Worm (Caenorhabditis elegans) whole organism, L1 larva: ENCODE data around the gene ZK816.1.

Experiments
- C04F5.9 ChIP-seq: sonication (generic microtip); optimal IDR thresholded peaks from 2 replicates; lab custom pipeline; 2016; ENCODE audit warnings: missing genetic modification characterization, missing compliant biosample characterization
- C16A3.4 ChIP-seq: fragments of 150-350 bp; optimal IDR thresholded peaks from 2 replicates; lab custom pipeline; 2014; ENCODE audit warnings: missing biosample characterization, missing genetic modification characterization
- C34B4.2 ChIP-seq: sonication (generic microtip); optimal IDR thresholded peaks from 2 replicates; lab custom pipeline; 2017; ENCODE audit warnings: mild to moderate bottlenecking, missing genetic modification characterization, missing compliant biosample characterization
- F16B12.6 ChIP-seq: fragments of 150-350 bp; optimal IDR thresholded peaks from 2 replicates; lab custom pipeline; 2014; ENCODE audit warnings: missing biosample characterization, missing genetic modification characterization
- Y116A8C.19 ChIP-seq: sonication (generic microtip); optimal IDR thresholded peaks from 2 replicates; lab custom pipeline; 2016; ENCODE audit warnings: missing compliant biosample characterization, missing genetic modification characterization, borderline replicate concordance
- aha-1 ChIP-seq: fragments of 150-350 bp; optimal IDR thresholded peaks from 2 replicates; lab custom pipeline; 2014; ENCODE audit warnings: missing biosample characterization, missing genetic modification characterization
- alr-1 ChIP-seq: fragments of 200-800 bp; sonication (Bioruptor generic); optimal IDR thresholded peaks from 2 replicates; lab custom pipeline; 2018; ENCODE audit warnings: borderline replicate concordance, mild to moderate bottlenecking, missing genetic modification characterization, missing compliant biosample characterization
- aly-2 ChIP-seq: fragments of 150-350 bp; optimal IDR thresholded peaks from 2 replicates; lab custom pipeline; 2014; ENCODE audit warnings: missing biosample characterization, missing genetic modification characterization
- ama-1 ChIP-seq: fragments of 150-350 bp; optimal IDR thresholded peaks from 2 replicates; lab custom pipeline; 2014
- blmp-1 ChIP-seq: fragments of 150-350 bp; optimal IDR thresholded peaks from 2 replicates; lab custom pipeline; 2014; ENCODE audit warnings: missing biosample characterization, missing genetic modification characterization
- ceh-82 ChIP-seq, 3 experiments: fragments of 150-350 bp in 1 of 3; sonication (generic microtip) in 2 of 3; optimal IDR thresholded peaks; 2 replicates each; lab custom pipeline; 2014 to 2017; ENCODE audit warnings: missing biosample characterization in 3 of 3, missing genetic modification characterization in 3 of 3
- ces-1 ChIP-seq: fragments of 150-350 bp; optimal IDR thresholded peaks from 2 replicates; lab custom pipeline; 2014; ENCODE audit warnings: missing biosample characterization, missing genetic modification reagents, missing genetic modification characterization
- dsc-1 ChIP-seq: sonication (generic microtip); optimal IDR thresholded peaks from 2 replicates; lab custom pipeline; 2016; ENCODE audit warnings: mild to moderate bottlenecking, missing genetic modification characterization, missing compliant biosample characterization
- efl-1 ChIP-seq, 4 experiments: fragments of 150-350 bp; optimal IDR thresholded peaks in 3 of 4; peaks in 1 of 4; 1 replicate in 1 of 4; 2 replicates in 3 of 4; lab custom pipeline; 2014; ENCODE audit warnings: missing biosample characterization in 2 of 4, missing genetic modification characterization in 2 of 4, missing genetic modification reagents in 2 of 4
- efl-3 ChIP-seq: fragments of 200-800 bp; sonication (Bioruptor generic); optimal IDR thresholded peaks from 2 replicates; lab custom pipeline; 2018; ENCODE audit warnings: mild to moderate bottlenecking, missing genetic modification characterization, missing compliant biosample characterization
- egl-13 ChIP-seq: sonication (generic microtip); optimal IDR thresholded peaks from 2 replicates; lab custom pipeline; 2016; ENCODE audit warnings: missing genotype, missing genetic modification reagents, missing genetic modification characterization, missing compliant biosample characterization
- egl-27 ChIP-seq, 2 experiments: fragments of 150-350 bp in 1 of 2; sonication (generic microtip); optimal IDR thresholded peaks; 3 replicates each; lab custom pipeline; 2017 to 2018; ENCODE audit warnings: missing biosample characterization in 2 of 2, missing genetic modification characterization in 2 of 2, missing genetic modification reagents in 2 of 2
- elt-3 ChIP-seq, 6 experiments: fragments of 150-350 bp in 1 of 6; sonication (generic microtip); optimal IDR thresholded peaks; 2 replicates each; lab custom pipeline; 2017 to 2018; ENCODE audit warnings: missing biosample characterization in 6 of 6, missing genetic modification characterization in 6 of 6, inconsistent platforms in 1 of 6
- ets-5 ChIP-seq: fragments of 200-800 bp; sonication (Bioruptor generic); IDR thresholded peaks from 2 replicates; pipeline ENCODE4 v1.3.6; 2022; ENCODE audit warnings: missing genetic modification characterization, missing compliant biosample characterization
- fkh-8 ChIP-seq: sonication (generic microtip); optimal IDR thresholded peaks from 2 replicates; lab custom pipeline; 2016; ENCODE audit warnings: mild to moderate bottlenecking, missing genetic modification characterization, missing compliant biosample characterization
- fos-1 ChIP-seq: fragments of 150-350 bp; optimal IDR thresholded peaks from 2 replicates; lab custom pipeline; 2014; ENCODE audit warnings: missing biosample characterization, missing genetic modification characterization
- grh-1 ChIP-seq: fragments of 200-800 bp; sonication (Bioruptor generic); IDR thresholded peaks from 2 replicates; pipeline ENCODE4 v1.3.6; 2022; ENCODE audit warnings: missing genetic modification reagents, missing genetic modification characterization, missing compliant biosample characterization
- hpl-2 ChIP-seq: fragments of 150-350 bp; optimal IDR thresholded peaks from 2 replicates; lab custom pipeline; 2014; ENCODE audit warnings: missing biosample characterization, missing genetic modification reagents, missing genetic modification characterization
- jun-1 ChIP-seq: fragments of 150-350 bp; optimal IDR thresholded peaks from 2 replicates; lab custom pipeline; 2014; ENCODE audit warnings: missing biosample characterization, missing genetic modification reagents, missing genetic modification characterization
- lin-13 ChIP-seq: fragments of 150-350 bp; optimal IDR thresholded peaks from 2 replicates; lab custom pipeline; 2014; ENCODE audit warnings: missing biosample characterization, missing genetic modification reagents, missing genetic modification characterization
- lin-14 ChIP-seq: fragments of 200-800 bp; sonication (Bioruptor generic); optimal IDR thresholded peaks from 2 replicates; lab custom pipeline; 2018; ENCODE audit warnings: mild to moderate bottlenecking, missing genetic modification characterization, moderate library complexity, missing compliant biosample characterization
- lin-15B ChIP-seq: fragments of 150-350 bp; sonication (generic microtip); optimal IDR thresholded peaks from 3 replicates; lab custom pipeline; 2014; ENCODE audit warnings: missing biosample characterization, missing genetic modification characterization
- lsy-2 ChIP-seq, 2 experiments: fragments of 150-350 bp; optimal IDR thresholded peaks; 2 replicates each; lab custom pipeline; 2014; ENCODE audit warnings: missing biosample characterization in 2 of 2, missing genetic modification characterization in 2 of 2
- mab-9 ChIP-seq: fragments of 200-800 bp; sonication (Bioruptor generic); IDR thresholded peaks from 2 replicates; pipeline ENCODE4 v1.3.6; 2022; ENCODE audit warnings: missing genetic modification reagents, missing genetic modification characterization, missing compliant biosample characterization
- mdl-1 ChIP-seq, 2 experiments: fragments of 150-350 bp; optimal IDR thresholded peaks; 2 replicates each; lab custom pipeline; 2014 to 2017; ENCODE audit warnings: missing biosample characterization in 2 of 2, missing genetic modification characterization in 2 of 2, inconsistent platforms in 1 of 2
- nhr-11 ChIP-seq: fragments of 150-350 bp; optimal IDR thresholded peaks from 2 replicates; lab custom pipeline; 2014; ENCODE audit warnings: missing biosample characterization, missing genetic modification characterization
- nhr-19 ChIP-seq: fragments of 200-800 bp; sonication (Bioruptor generic); conservative IDR thresholded peaks from 2 replicates; pipeline ENCODE4 v1.3.6; 2022; ENCODE audit warnings: missing genetic modification characterization, missing compliant biosample characterization
- nhr-20 ChIP-seq: sonication (generic microtip); optimal IDR thresholded peaks from 2 replicates; lab custom pipeline; 2016; ENCODE audit warnings: mild to moderate bottlenecking, missing genetic modification characterization, missing compliant biosample characterization
- nhr-237 ChIP-seq: fragments of 150-350 bp; optimal IDR thresholded peaks from 2 replicates; lab custom pipeline; 2014; ENCODE audit warnings: missing biosample characterization, missing genetic modification characterization
- nhr-47 ChIP-seq: sonication (generic microtip); optimal IDR thresholded peaks from 2 replicates; lab custom pipeline; 2016; ENCODE audit warnings: mild to moderate bottlenecking, missing genetic modification characterization, moderate library complexity, missing compliant biosample characterization
- nhr-71 ChIP-seq: sonication (generic microtip); optimal IDR thresholded peaks from 2 replicates; lab custom pipeline; 2016; ENCODE audit warnings: mild to moderate bottlenecking, missing genetic modification characterization, moderate library complexity, missing compliant biosample characterization
- nhr-77 ChIP-seq: fragments of 150-350 bp; optimal IDR thresholded peaks from 2 replicates; lab custom pipeline; 2014; ENCODE audit warnings: missing biosample characterization, missing genetic modification characterization
- nhr-84 ChIP-seq: sonication (generic microtip); optimal IDR thresholded peaks from 2 replicates; lab custom pipeline; 2017; ENCODE audit warnings: missing biosample characterization, missing genetic modification characterization
- nhr-85 ChIP-seq: sonication (generic microtip); peaks from one replicate; lab custom pipeline; 2016; ENCODE audit warnings: missing genetic modification characterization, inconsistent platforms, missing compliant biosample characterization
- nhr-90 ChIP-seq: sonication (generic microtip); optimal IDR thresholded peaks from 2 replicates; lab custom pipeline; 2016; ENCODE audit warnings: mild to moderate bottlenecking, missing genetic modification characterization, missing compliant biosample characterization; ENCODE audit not compliant: poor library complexity
- pqm-1 ChIP-seq: sonication (generic microtip); optimal IDR thresholded peaks from 3 replicates; lab custom pipeline; 2017; ENCODE audit warnings: missing biosample characterization, missing genetic modification characterization
- rnt-1 ChIP-seq: sonication (generic microtip); optimal IDR thresholded peaks from 2 replicates; lab custom pipeline; 2016; ENCODE audit warnings: mild to moderate bottlenecking, missing genetic modification characterization, moderate library complexity, missing compliant biosample characterization
- skn-1 ChIP-seq: fragments of 150-350 bp; optimal IDR thresholded peaks from 2 replicates; lab custom pipeline; 2014; ENCODE audit warnings: missing biosample characterization, missing genetic modification characterization
- snpc-4 ChIP-seq: fragments of 150-350 bp; optimal IDR thresholded peaks from 2 replicates; lab custom pipeline; 2014; ENCODE audit warnings: missing biosample characterization, missing genetic modification characterization
- sptf-1 ChIP-seq: fragments of 150-350 bp; optimal IDR thresholded peaks from 2 replicates; lab custom pipeline; 2014; ENCODE audit warnings: missing biosample characterization, missing genetic modification characterization
- unc-86 ChIP-seq: sonication (generic microtip); optimal IDR thresholded peaks from 2 replicates; lab custom pipeline; 2016; ENCODE audit warnings: missing genetic modification characterization, missing compliant biosample characterization
- unc-98 ChIP-seq: fragments of 200-800 bp; sonication (Bioruptor generic); IDR thresholded peaks from 2 replicates; pipeline ENCODE4 v1.3.6; 2022; ENCODE audit warnings: missing genetic modification characterization, missing compliant biosample characterization
- zag-1 ChIP-seq: fragments of 150-350 bp; optimal IDR thresholded peaks from 2 replicates; lab custom pipeline; 2014; ENCODE audit warnings: missing biosample characterization, missing genetic modification characterization
- zip-4 ChIP-seq: fragments of 200-800 bp; sonication (Bioruptor generic); optimal IDR thresholded peaks from 2 replicates; lab custom pipeline; 2018; ENCODE audit warnings: mild to moderate bottlenecking, missing genetic modification characterization, moderate library complexity, missing compliant biosample characterization
- ztf-4 ChIP-seq: fragments of 150-350 bp; optimal IDR thresholded peaks from 2 replicates; lab custom pipeline; 2014; ENCODE audit warnings: missing biosample characterization, missing genetic modification characterization

Gene ZK816.1

ce11 chrX:3369442-3369841 is 17.9 kb downstream of the ZK816.1 start:
- TF ChIP-seq lin-14 (GFP tag; lab: Kevin White, UChicago) (no peak), unc-86 (tag; lab: Kevin White, UChicago) (no peak), unc-98 (GFP tag; lab: Robert Waterston, UW) (no peak), efl-3 (GFP tag; lab: Kevin White, UChicago) (no peak), efl-1 (optimal IDR thresholded peaks at IDR 0.05; lab: Kevin White, UChicago) (no peak), efl-1 (GFP tag; optimal IDR thresholded peaks at IDR 0.05 in 1 of 2; lab: Kevin White, UChicago) (no peak), nhr-84 (tag; lab: Kevin White, UChicago) (no peak), egl-27 (tag; optimal IDR thresholded peaks at IDR 0.05; lab: Kevin White, UChicago) (no peak), mdl-1 (tag; optimal IDR thresholded peaks at IDR 0.05; lab: Kevin White, UChicago) (no peak), alr-1 (tag; lab: Kevin White, UChicago) (no peak), ztf-4 (tag; lab: Kevin White, UChicago) (no peak), Y116A8C.19 (no peak), C16A3.4 (tag; lab: Kevin White, UChicago) (no peak), grh-1 (GFP tag; lab: Robert Waterston, UW) (no peak)
- TF ChIP-seq, all 84 proteins: peak for 0

DNA sequence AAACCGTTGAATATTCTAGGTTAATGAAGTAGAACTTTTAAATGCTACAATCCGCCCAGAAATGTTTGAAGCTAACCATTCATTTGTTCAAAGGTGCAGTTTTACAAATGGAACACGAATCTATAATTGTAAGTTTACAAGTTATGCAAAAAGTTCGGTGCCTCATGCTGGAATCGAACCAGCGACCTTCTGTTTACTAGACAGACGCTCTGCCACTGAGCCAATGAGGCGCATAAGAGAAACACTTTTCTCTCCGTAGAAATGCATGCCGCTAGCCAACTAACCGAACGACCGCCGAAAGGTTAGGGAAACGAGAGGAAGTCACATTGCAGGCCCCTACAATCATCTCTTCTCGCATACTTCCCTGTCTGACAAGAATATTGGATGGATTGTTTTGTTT is 19.8 kb downstream of the ZK816.1 start:
- TF ChIP-seq jun-1 (tag; lab: Kevin White, UChicago) (peak; percentile 69), lin-13 (peak; percentile 5), C16A3.4 (tag; lab: Kevin White, UChicago) (peak; percentile 77), dsc-1 (tag; lab: Kevin White, UChicago) (peak; percentile 74), F16B12.6 (no peak), aha-1 (tag; lab: Kevin White, UChicago) (no peak), egl-13 (tag; lab: Kevin White, UChicago) (peak; percentile 27), lin-14 (GFP tag; lab: Kevin White, UChicago) (peak; percentile 80), pqm-1 (tag; lab: Kevin White, UChicago) (no peak), ceh-82 (tag; optimal IDR thresholded peaks at IDR 0.05; lab: Kevin White, UChicago) (peak; percentile 36 to 75 (median 65)), sptf-1 (tag; lab: Kevin White, UChicago) (no peak), elt-3 (tag; optimal IDR thresholded peaks at IDR 0.05; lab: Kevin White, UChicago) (peak in 2 of 6 experiments; percentile 18 to 49), rnt-1 (tag; lab: Kevin White, UChicago) (peak; percentile 75), zag-1 (tag; lab: Kevin White, UChicago) (no peak), nhr-85 (peak; percentile 66), nhr-71 (tag; lab: Kevin White, UChicago) (peak; percentile 75), ces-1 (no peak), lin-15B (no peak), nhr-11 (tag; lab: Kevin White, UChicago) (no peak), snpc-4 (tag; lab: Kevin White, UChicago) (peak; percentile 14), unc-98 (GFP tag; lab: Robert Waterston, UW) (0 out of 2 replicates have a peak, but pooled peaks have one; percentile 23), lsy-2 (tag; optimal IDR thresholded peaks at IDR 0.05; lab: Kevin White, UChicago) (peak; percentile 30 to 67), nhr-47 (tag; lab: Kevin White, UChicago) (peak; percentile 80), skn-1 (tag; lab: Kevin White, UChicago) (peak; percentile 35), fkh-8 (tag; lab: Kevin White, UChicago) (peak; percentile 68), nhr-90 (tag; lab: Kevin White, UChicago) (peak; percentile 71), mab-9 (GFP tag; lab: Robert Waterston, UW) (0 out of 2 replicates have a peak, but pooled peaks have one; percentile 45), hpl-2 (GFP tag; lab: Kevin White, UChicago) (no peak), nhr-237 (tag; lab: Kevin White, UChicago) (peak; percentile 37), grh-1 (GFP tag; lab: Robert Waterston, UW) (peak; percentile 20; the same call in 1 of the 2 replicates), mdl-1 (tag; optimal IDR thresholded peaks at IDR 0.05; lab: Kevin White, UChicago) (peak in 1 of 2 experiments; percentile 68), nhr-77 (peak; percentile 74), aly-2 (tag; lab: Kevin White, UChicago) (peak; percentile 1), fos-1 (peak; percentile 49), nhr-19 (GFP tag; lab: Robert Waterston, UW) (peak; percentile 77), C04F5.9 (no peak), nhr-20 (tag; lab: Kevin White, UChicago) (peak; percentile 76), ztf-4 (tag; lab: Kevin White, UChicago) (no peak), ama-1 (lab: Kevin White, UChicago) (no peak), zip-4 (peak; percentile 26), blmp-1 (tag; lab: Kevin White, UChicago) (no peak), C34B4.2 (tag; lab: Kevin White, UChicago) (no peak), ets-5 (GFP tag; lab: Robert Waterston, UW) (no peak), efl-3 (GFP tag; lab: Kevin White, UChicago) (no peak)
